Worm (Caenorhabditis elegans) whole organism, L4 larva: ENCODE measurements around the gene prp-39.

Experiments
- F10B5.3 ChIP-seq: sonication (generic microtip); optimal IDR thresholded peaks from 2 replicates; lab custom pipeline; 2016; ENCODE audit warnings: mild to moderate bottlenecking, missing genetic modification characterization, missing compliant biosample characterization
- F26F4.8 ChIP-seq: fragments of 200-800 bp; sonication (Bioruptor generic); conservative IDR thresholded peaks from 2 replicates; pipeline ENCODE4 v1.3.6; 2022; ENCODE audit warnings: missing genetic modification characterization, missing compliant biosample characterization
- F44E2.7 ChIP-seq: fragments of 200-800 bp; sonication (Bioruptor generic); IDR thresholded peaks from 2 replicates; pipeline ENCODE4 v2.1.2; 2022; ENCODE audit warnings: missing genetic modification characterization, missing compliant biosample characterization
- Y48G9A.11 ChIP-seq: fragments of 200-800 bp; sonication (Bioruptor generic); IDR thresholded peaks from 2 replicates; pipeline ENCODE4 v1.3.6; 2022; ENCODE audit warnings: missing genetic modification reagents, missing genetic modification characterization, missing compliant biosample characterization
- aha-1 ChIP-seq: fragments of 150-350 bp; peaks from one replicate; lab custom pipeline; 2014; ENCODE audit warnings: missing biosample characterization, missing genetic modification characterization
- arid-1 ChIP-seq: fragments of 200-800 bp; sonication (Bioruptor generic); conservative IDR thresholded peaks from 2 replicates; pipeline ENCODE4 v1.3.6; 2022; ENCODE audit warnings: missing genetic modification reagents, missing genetic modification characterization, missing compliant biosample characterization
- ces-1 ChIP-seq: fragments of 150-350 bp; sonication (generic microtip); optimal IDR thresholded peaks from 4 replicates; lab custom pipeline; 2014; ENCODE audit warnings: missing biosample characterization, missing genetic modification reagents, missing genetic modification characterization
- cey-2 ChIP-seq: sonication (generic microtip); optimal IDR thresholded peaks from 3 replicates; lab custom pipeline; 2017; ENCODE audit warnings: missing genetic modification characterization, mild to moderate bottlenecking, missing compliant biosample characterization, antibody characterized with exemption, borderline replicate concordance; ENCODE audit not compliant: insufficient read depth
- daf-12 ChIP-seq: fragments of 150-350 bp; optimal IDR thresholded peaks from 2 replicates; lab custom pipeline; 2014; ENCODE audit warnings: missing biosample characterization, missing genetic modification reagents, missing genetic modification characterization
- daf-16 ChIP-seq, 3 experiments: sonication (generic microtip); optimal IDR thresholded peaks; 2 replicates each; lab custom pipeline; 2016 to 2017; ENCODE audit warnings: missing genetic modification characterization in 3 of 3, missing genetic modification reagents in 3 of 3, mild to moderate bottlenecking in 2 of 3, missing compliant biosample characterization in 2 of 3, missing biosample characterization in 1 of 3, moderate library complexity in 1 of 3
- dpl-1 ChIP-seq: fragments of 150-350 bp; optimal IDR thresholded peaks from 2 replicates; lab custom pipeline; 2014; ENCODE audit warnings: missing biosample characterization, missing genetic modification reagents, missing genetic modification characterization
- dve-1 ChIP-seq: sonication (generic microtip); optimal IDR thresholded peaks from 2 replicates; lab custom pipeline; 2017; ENCODE audit warnings: antibody characterized with exemption, mild to moderate bottlenecking, missing genetic modification characterization, missing compliant biosample characterization; ENCODE audit not compliant: insufficient read depth
- egl-27 ChIP-seq: sonication (generic microtip); optimal IDR thresholded peaks from 3 replicates; lab custom pipeline; 2017; ENCODE audit warnings: missing biosample characterization, missing genetic modification reagents, missing genetic modification characterization
- egl-43 ChIP-seq: fragments of 200-800 bp; sonication (Bioruptor generic); IDR thresholded peaks from 2 replicates; pipeline ENCODE4 v1.3.6; 2022; ENCODE audit warnings: missing genetic modification reagents, missing genetic modification characterization, missing compliant biosample characterization
- fkh-10 ChIP-seq: fragments of 150-350 bp; optimal IDR thresholded peaks from 2 replicates; lab custom pipeline; 2014; ENCODE audit warnings: missing biosample characterization, missing genetic modification reagents, missing genetic modification characterization
- fos-1 ChIP-seq: fragments of 150-350 bp; optimal IDR thresholded peaks from 2 replicates; lab custom pipeline; 2014; ENCODE audit warnings: missing biosample characterization, missing genetic modification characterization
- hlh-30 ChIP-seq: sonication (generic microtip); optimal IDR thresholded peaks from 2 replicates; lab custom pipeline; 2017; ENCODE audit warnings: antibody characterized with exemption, mild to moderate bottlenecking, missing genetic modification characterization, missing compliant biosample characterization; ENCODE audit not compliant: insufficient read depth
- hmg-1.1 ChIP-seq: fragments of 200-800 bp; sonication (Bioruptor generic); IDR thresholded peaks from 2 replicates; pipeline ENCODE4 v1.3.6; 2022; ENCODE audit warnings: missing genetic modification reagents, missing genetic modification characterization, missing compliant biosample characterization
- lin-13 ChIP-seq: fragments of 150-350 bp; optimal IDR thresholded peaks from 2 replicates; lab custom pipeline; 2014; ENCODE audit warnings: missing biosample characterization, missing genetic modification reagents, missing genetic modification characterization
- lin-15B ChIP-seq: fragments of 150-350 bp; sonication (generic microtip); optimal IDR thresholded peaks from 3 replicates; lab custom pipeline; 2014; ENCODE audit warnings: missing biosample characterization, missing genetic modification characterization
- lin-38 ChIP-seq: fragments of 200-800 bp; sonication (Bioruptor generic); IDR thresholded peaks from 2 replicates; pipeline ENCODE4 v1.3.6; 2022; ENCODE audit warnings: missing genetic modification reagents, missing genetic modification characterization, missing compliant biosample characterization
- madf-5 ChIP-seq, 2 experiments: fragments of 200-800 bp; sonication (Bioruptor generic); IDR thresholded peaks; 2 replicates each; pipeline ENCODE4 v1.3.6; 2022; ENCODE audit warnings: missing compliant biosample characterization in 2 of 2, missing genetic modification characterization in 2 of 2
- mdl-1 ChIP-seq, 2 experiments: fragments of 150-350 bp in 1 of 2; sonication (generic microtip) in 1 of 2; optimal IDR thresholded peaks; 2 replicates each; lab custom pipeline; 2014 to 2017; ENCODE audit warnings: missing biosample characterization in 2 of 2, missing genetic modification characterization in 2 of 2
- mdt-29 ChIP-seq: fragments of 200-800 bp; sonication (Bioruptor generic); IDR thresholded peaks from 2 replicates; pipeline ENCODE4 v1.3.6; 2022; ENCODE audit warnings: missing genetic modification reagents, missing genetic modification characterization, missing compliant biosample characterization
- mep-1 ChIP-seq: fragments of 150-350 bp; sonication (generic microtip); optimal IDR thresholded peaks from 3 replicates; lab custom pipeline; 2014; ENCODE audit warnings: missing biosample characterization, missing genetic modification characterization
- nhr-10 ChIP-seq: fragments of 150-350 bp; optimal IDR thresholded peaks from 2 replicates; lab custom pipeline; 2014; ENCODE audit warnings: missing biosample characterization, missing genetic modification characterization
- nhr-102 ChIP-seq: sonication (generic microtip); optimal IDR thresholded peaks from 2 replicates; lab custom pipeline; 2016; ENCODE audit warnings: mild to moderate bottlenecking, missing genetic modification characterization, moderate library complexity, missing compliant biosample characterization
- nhr-237 ChIP-seq: sonication (generic microtip); optimal IDR thresholded peaks from 2 replicates; lab custom pipeline; 2017; ENCODE audit warnings: missing biosample characterization, missing genetic modification characterization
- nhr-28 ChIP-seq: fragments of 150-350 bp; optimal IDR thresholded peaks from 2 replicates; lab custom pipeline; 2014; ENCODE audit warnings: missing biosample characterization, missing genetic modification characterization
- nhr-6 ChIP-seq: fragments of 150-350 bp; optimal IDR thresholded peaks from 2 replicates; lab custom pipeline; 2014; ENCODE audit warnings: missing biosample characterization, missing genetic modification characterization
- nhr-76 ChIP-seq: fragments of 150-350 bp; optimal IDR thresholded peaks from 2 replicates; lab custom pipeline; 2014; ENCODE audit warnings: missing biosample characterization, missing genetic modification characterization
- nhr-77 ChIP-seq: fragments of 150-350 bp; optimal IDR thresholded peaks from 2 replicates; lab custom pipeline; 2014; ENCODE audit warnings: missing biosample characterization, missing genetic modification characterization
- pha-4 ChIP-seq, 2 experiments: fragments of 150-350 bp in 1 of 2; fragments of 200-800 bp in 1 of 2; sonication (Bioruptor generic) in 1 of 2; IDR thresholded peaks in 1 of 2; optimal IDR thresholded peaks in 1 of 2; 2 replicates each; pipeline versions ENCODE4 v1.3.6 to Lab custom; 2014 to 2022; ENCODE audit warnings: missing genetic modification characterization in 2 of 2, missing genetic modification reagents in 2 of 2, missing biosample characterization in 1 of 2, missing compliant biosample characterization in 1 of 2
- pqm-1 ChIP-seq: sonication (generic microtip); optimal IDR thresholded peaks from 2 replicates; lab custom pipeline; 2017; ENCODE audit warnings: missing biosample characterization, missing genetic modification characterization
- rbr-2 ChIP-seq: sonication (generic microtip); optimal IDR thresholded peaks from 2 replicates; lab custom pipeline; 2016; ENCODE audit warnings: missing genotype, missing genetic modification characterization, missing compliant biosample characterization
- skn-1 ChIP-seq: fragments of 150-350 bp; optimal IDR thresholded peaks from 2 replicates; lab custom pipeline; 2014; ENCODE audit warnings: missing biosample characterization, missing genetic modification characterization
- snpc-1.2 ChIP-seq: fragments of 200-800 bp; sonication (Bioruptor generic); IDR thresholded peaks from 2 replicates; pipeline ENCODE4 v1.3.6; 2022; ENCODE audit warnings: missing genetic modification reagents, missing genetic modification characterization, missing compliant biosample characterization
- spr-1 ChIP-seq: sonication (generic microtip); optimal IDR thresholded peaks from 2 replicates; lab custom pipeline; 2016; ENCODE audit warnings: mild to moderate bottlenecking, missing genetic modification characterization, missing compliant biosample characterization
- spr-3 ChIP-seq: fragments of 200-800 bp; sonication (Bioruptor generic); optimal IDR thresholded peaks from 2 replicates; lab custom pipeline; 2018; ENCODE audit warnings: mild to moderate bottlenecking, missing genetic modification characterization, missing compliant biosample characterization
- tag-97 ChIP-seq: fragments of 200-800 bp; sonication (Bioruptor generic); IDR thresholded peaks from 2 replicates; pipeline ENCODE4 v1.3.6; 2022; ENCODE audit warnings: missing genetic modification characterization, missing compliant biosample characterization
- tra-1 ChIP-seq: fragments of 200-800 bp; sonication (Bioruptor generic); IDR thresholded peaks from 2 replicates; pipeline ENCODE4 v1.3.6; 2022; ENCODE audit warnings: missing genetic modification reagents, missing genetic modification characterization, missing compliant biosample characterization
- unc-130 ChIP-seq: sonication (generic microtip); optimal IDR thresholded peaks from 2 replicates; lab custom pipeline; 2016; ENCODE audit warnings: missing genetic modification reagents, missing genetic modification characterization, missing compliant biosample characterization
- unc-62 ChIP-seq, 3 experiments: fragments of 150-350 bp in 1 of 3; sonication (generic microtip); optimal IDR thresholded peaks in 2 of 3; peaks in 1 of 3; 1 replicate in 1 of 3; 2 replicates in 2 of 3; lab custom pipeline; 2014 to 2017; ENCODE audit warnings: missing biosample characterization in 3 of 3, missing genetic modification characterization in 3 of 3, missing genetic modification reagents in 3 of 3, missing genotype in 1 of 3
- zag-1 ChIP-seq: fragments of 150-350 bp; optimal IDR thresholded peaks from 2 replicates; lab custom pipeline; 2014; ENCODE audit warnings: missing biosample characterization, missing genetic modification characterization
- ztf-7 ChIP-seq: fragments of 150-350 bp; optimal IDR thresholded peaks from 2 replicates; lab custom pipeline; 2014; ENCODE audit warnings: missing biosample characterization, missing genetic modification characterization

Gene prp-39

DNA sequence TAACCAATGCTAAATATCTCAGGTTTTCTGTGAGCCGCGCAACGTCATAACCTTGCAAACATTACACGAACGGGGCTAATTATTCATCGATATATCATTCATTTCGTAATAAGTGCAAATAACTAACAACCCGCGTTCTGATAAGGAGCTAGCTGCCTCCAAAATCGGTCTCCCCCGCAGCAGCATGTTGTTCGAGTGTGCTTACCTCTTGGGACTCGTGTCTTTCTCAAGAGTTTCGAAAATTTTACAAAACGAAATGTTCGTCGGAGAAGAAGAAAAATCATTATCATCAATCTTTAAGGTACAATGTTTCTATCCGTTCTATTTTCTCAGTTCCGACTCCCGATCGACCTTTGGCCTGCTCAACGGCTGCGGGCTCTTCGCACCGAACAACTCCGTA is 4.5 kb downstream of the prp-39 start:
- TF ChIP-seq ztf-7 (no peak), aha-1 (tag; lab: Kevin White, UChicago) (peak; percentile 93), tra-1 (GFP tag; lab: Robert Waterston, UW) (no peak)

DNA sequence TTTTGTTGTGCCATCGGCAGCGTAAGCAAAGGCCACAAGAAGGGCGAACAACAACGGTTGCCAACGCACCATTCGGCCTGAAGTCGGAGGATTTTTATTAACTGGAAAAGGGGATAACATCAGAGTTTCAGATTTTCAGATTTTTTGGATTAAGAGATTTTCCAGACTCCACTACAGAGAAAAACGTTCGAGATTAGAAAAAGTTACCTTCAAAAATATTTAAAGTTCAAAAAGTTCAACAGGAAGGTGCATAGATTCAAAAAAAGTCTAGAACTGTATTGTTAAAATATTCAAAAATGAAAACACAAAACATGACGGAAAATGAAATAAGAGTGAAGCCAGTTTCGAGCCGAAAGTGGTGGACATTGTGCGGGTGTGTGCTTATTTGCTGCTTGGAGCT is 6.4 kb downstream of the prp-39 start, which contains the start of gene pqn-13:
TSS of gene pqn-13 (minus strand) at position 101 of the 400 bp plus-strand sequence.
- TF ChIP-seq Y48G9A.11 = no peak
- TF ChIP-seq mdt-29 (GFP tag; lab: Robert Waterston, UW) = no peak
- no peak for TF ChIP-seq nhr-77
- TF ChIP-seq spr-3 = no peak
- no peak for TF ChIP-seq pqm-1 (tag; lab: Kevin White, UChicago)
- no peak for TF ChIP-seq cey-2 (tag; lab: Kevin White, UChicago)
- TF ChIP-seq daf-16 (GFP tag; optimal IDR thresholded peaks at IDR 0.05; lab: Kevin White, UChicago) = no peak
- no peak for TF ChIP-seq daf-16 (tag; optimal IDR thresholded peaks at IDR 0.05; lab: Kevin White, UChicago)
- no peak for TF ChIP-seq nhr-76 (tag; lab: Kevin White, UChicago)
- no peak for TF ChIP-seq nhr-237 (tag; lab: Kevin White, UChicago)
- TF ChIP-seq mdl-1 (tag; optimal IDR thresholded peaks at IDR 0.05; lab: Kevin White, UChicago) = no peak
- no peak for TF ChIP-seq zag-1 (tag; lab: Kevin White, UChicago)
- no peak for TF ChIP-seq daf-12 (tag; lab: Kevin White, UChicago)
- no peak for TF ChIP-seq F10B5.3

DNA sequence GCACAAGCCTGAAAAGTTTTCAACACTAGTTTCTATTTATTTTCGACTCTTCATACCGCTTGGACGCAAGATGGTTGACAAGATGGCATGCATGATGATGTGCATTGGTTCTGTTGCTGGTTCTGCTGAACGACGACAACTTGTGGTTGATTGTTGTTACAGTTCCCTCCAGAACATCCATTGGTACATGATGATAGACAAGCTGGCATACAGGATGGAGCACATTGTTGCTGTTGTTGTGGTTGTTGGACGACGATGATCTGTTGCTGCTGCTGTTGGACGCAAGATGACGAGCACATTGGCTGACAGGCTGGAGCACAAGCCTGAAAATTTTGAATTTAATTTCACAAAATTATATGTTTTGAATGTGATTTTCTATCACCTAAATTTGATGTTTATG is 10.2 kb downstream of the prp-39 start:
- TF ChIP-seq F26F4.8 (GFP tag; lab: Robert Waterston, UW) = no peak
- TF ChIP-seq fos-1 (tag; lab: Kevin White, UChicago) = no peak
- no peak for TF ChIP-seq skn-1 (tag; lab: Kevin White, UChicago)
- no peak for TF ChIP-seq dpl-1
- TF ChIP-seq madf-5 (GFP tag; IDR thresholded peaks at IDR 0.05; lab: Robert Waterston, UW) = no peak
- no peak for TF ChIP-seq tra-1 (GFP tag; lab: Robert Waterston, UW)
- no peak for TF ChIP-seq nhr-6
- no peak for TF ChIP-seq arid-1 (GFP tag; lab: Robert Waterston, UW)
- TF ChIP-seq hmg-1.1 = no peak
- no peak for TF ChIP-seq nhr-28
- no peak for TF ChIP-seq egl-27 (tag; lab: Kevin White, UChicago)
- TF ChIP-seq pha-4 (GFP tag; IDR thresholded peaks at IDR 0.05; lab: Robert Waterston, UW) = no peak
- no peak for TF ChIP-seq pha-4 (tag; optimal IDR thresholded peaks at IDR 0.05; lab: Kevin White, UChicago)
- no peak for TF ChIP-seq tag-97 (GFP tag; lab: Robert Waterston, UW)
- TF ChIP-seq unc-130 = no peak
- no peak for TF ChIP-seq egl-43 (GFP tag; lab: Robert Waterston, UW)
- TF ChIP-seq lin-13 (GFP tag; lab: Kevin White, UChicago) = no peak
- TF ChIP-seq daf-16 (GFP tag; optimal IDR thresholded peaks at IDR 0.05; lab: Kevin White, UChicago) = no peak
- no peak for TF ChIP-seq daf-16 (tag; optimal IDR thresholded peaks at IDR 0.05; lab: Kevin White, UChicago)

- TF ChIP-seq unc-62 (GFP tag; optimal IDR thresholded peaks at IDR 0.05 in 1 of 2; lab: Kevin White, UChicago) (peak in 1 of 2 experiments; percentile 55), unc-62 (tag; optimal IDR thresholded peaks at IDR 0.05; lab: Kevin White, UChicago) (no peak), nhr-102 (tag; lab: Kevin White, UChicago) (no peak)
These were observed 13.5 kb downstream of the prp-39 start for ce11 chrV:5668968-5669367.

ce11 chrV:5667337-5667736 is 15.1 kb downstream of the prp-39 start:
- no peak for TF ChIP-seq mep-1 (tag; lab: Kevin White, UChicago)
- TF ChIP-seq tra-1 (GFP tag; lab: Robert Waterston, UW) = peak; percentile 83
- no peak for TF ChIP-seq lin-15B (tag; lab: Kevin White, UChicago)
- peak; percentile 19 for TF ChIP-seq rbr-2 (tag; lab: Kevin White, UChicago)
- peak; percentile 85 for TF ChIP-seq lin-38
- peak; percentile 88 for TF ChIP-seq snpc-1.2 (GFP tag; lab: Robert Waterston, UW)
- no peak for TF ChIP-seq nhr-10 (tag; lab: Kevin White, UChicago)
- peak; percentile 97 for TF ChIP-seq F44E2.7
- peak; percentile 73 for TF ChIP-seq spr-1
- no peak for TF ChIP-seq fkh-10
- peak; percentile 14 for TF ChIP-seq hlh-30 (tag; lab: Kevin White, UChicago)
- TF ChIP-seq unc-130 = peak; percentile 43
- no peak for TF ChIP-seq ztf-7
- TF ChIP-seq ces-1 = no peak
- TF ChIP-seq fos-1 (tag; lab: Kevin White, UChicago) = no peak
- TF ChIP-seq dve-1 (tag; lab: Kevin White, UChicago) = no peak
